Worm (Caenorhabditis elegans) whole organism, mixed stage, embryonic: ENCODE data around the gene F59F5.4.

Experiments used
- bed-3 ChIP-seq: fragments of 200-800 bp; sonication (Bioruptor generic); optimal IDR thresholded peaks from 3 replicates; lab custom pipeline; 2018; ENCODE audit warnings: mild to moderate bottlenecking, missing genetic modification characterization, moderate library complexity, missing compliant biosample characterization
- blmp-1 ChIP-seq: fragments of 150-350 bp; optimal IDR thresholded peaks from 2 replicates; lab custom pipeline; 2014; ENCODE audit warnings: missing biosample characterization, missing genetic modification characterization
- ceh-39 ChIP-seq: fragments of 150-350 bp; optimal IDR thresholded peaks from 2 replicates; lab custom pipeline; 2014; ENCODE audit warnings: missing biosample characterization, missing genetic modification characterization
- ceh-43 ChIP-seq: fragments of 200-800 bp; sonication (Bioruptor generic); optimal IDR thresholded peaks from 2 replicates; lab custom pipeline; 2018; ENCODE audit warnings: mild to moderate bottlenecking, missing genetic modification characterization, moderate library complexity, missing compliant biosample characterization
- cnd-1 ChIP-seq: fragments of 200-800 bp; sonication (Bioruptor generic); optimal IDR thresholded peaks from 2 replicates; lab custom pipeline; 2018; ENCODE audit warnings: mild to moderate bottlenecking, missing genetic modification characterization, missing compliant biosample characterization
- drap-1 ChIP-seq: fragments of 200-800 bp; sonication (Bioruptor generic); optimal IDR thresholded peaks from 3 replicates; lab custom pipeline; 2018; ENCODE audit warnings: mild to moderate bottlenecking, missing genetic modification characterization, missing compliant biosample characterization
- elt-1 ChIP-seq: sonication (generic microtip); optimal IDR thresholded peaks from 2 replicates; lab custom pipeline; 2017; ENCODE audit warnings: missing genetic modification characterization, mild to moderate bottlenecking, missing compliant biosample characterization, antibody characterized with exemption, moderate library complexity, borderline replicate concordance; ENCODE audit not compliant: insufficient read depth
- flh-1 ChIP-seq: fragments of 200-800 bp; sonication (Bioruptor generic); optimal IDR thresholded peaks from 2 replicates; lab custom pipeline; 2018; ENCODE audit warnings: mild to moderate bottlenecking, missing genetic modification characterization, moderate library complexity, missing compliant biosample characterization
- ham-2 ChIP-seq: fragments of 200-800 bp; sonication (Bioruptor generic); optimal IDR thresholded peaks from 2 replicates; lab custom pipeline; 2018; ENCODE audit warnings: mild to moderate bottlenecking, missing genetic modification characterization, missing compliant biosample characterization
- hlh-1 ChIP-seq: fragments of 150-350 bp; optimal IDR thresholded peaks from 2 replicates; lab custom pipeline; 2014; ENCODE audit warnings: missing biosample characterization, missing genetic modification reagents, missing genetic modification characterization
- lsy-2 ChIP-seq: fragments of 150-350 bp; optimal IDR thresholded peaks from 2 replicates; lab custom pipeline; 2014; ENCODE audit warnings: missing biosample characterization, missing genetic modification characterization
- mab-5 ChIP-seq: fragments of 150-350 bp; optimal IDR thresholded peaks from 2 replicates; lab custom pipeline; 2014; ENCODE audit warnings: missing biosample characterization, missing genetic modification characterization
- mep-1 ChIP-seq: fragments of 150-350 bp; optimal IDR thresholded peaks from 2 replicates; lab custom pipeline; 2017; ENCODE audit warnings: missing biosample characterization, missing genetic modification reagents, missing genetic modification characterization, inconsistent platforms
- mls-2 ChIP-seq: sonication (generic microtip); optimal IDR thresholded peaks from 2 replicates; lab custom pipeline; 2016; ENCODE audit warnings: mild to moderate bottlenecking, missing genetic modification characterization, moderate library complexity, missing compliant biosample characterization
- nhr-2 ChIP-seq: fragments of 150-350 bp; optimal IDR thresholded peaks from 2 replicates; lab custom pipeline; 2014; ENCODE audit warnings: missing biosample characterization, missing genetic modification characterization
- nhr-28 ChIP-seq: fragments of 150-350 bp; optimal IDR thresholded peaks from 2 replicates; lab custom pipeline; 2014; ENCODE audit warnings: missing biosample characterization, missing genetic modification characterization
- nhr-76 ChIP-seq: sonication (generic microtip); optimal IDR thresholded peaks from 2 replicates; lab custom pipeline; 2017; ENCODE audit warnings: missing biosample characterization, missing genetic modification characterization
- pha-4 ChIP-seq: fragments of 150-350 bp; optimal IDR thresholded peaks from 2 replicates; lab custom pipeline; 2018; ENCODE audit warnings: missing biosample characterization, missing genetic modification reagents, missing genetic modification characterization
- sem-2 ChIP-seq: fragments of 200-800 bp; sonication (Bioruptor generic); optimal IDR thresholded peaks from 2 replicates; lab custom pipeline; 2018; ENCODE audit warnings: mild to moderate bottlenecking, missing genetic modification characterization, missing compliant biosample characterization
- snpc-4 ChIP-seq: fragments of 150-350 bp; optimal IDR thresholded peaks from 2 replicates; lab custom pipeline; 2014; ENCODE audit warnings: missing biosample characterization, missing genetic modification characterization
- tbx-8 ChIP-seq: fragments of 200-800 bp; sonication (Bioruptor generic); optimal IDR thresholded peaks from 2 replicates; lab custom pipeline; 2018; ENCODE audit warnings: mild to moderate bottlenecking, missing genetic modification characterization, moderate library complexity, missing compliant biosample characterization
- unc-120 ChIP-seq: sonication (generic microtip); optimal IDR thresholded peaks from 2 replicates; lab custom pipeline; 2017; ENCODE audit warnings: missing genetic modification characterization, missing compliant biosample characterization; ENCODE audit not compliant: poor library complexity, severe bottlenecking
- unc-39 ChIP-seq: fragments of 150-350 bp; optimal IDR thresholded peaks from 2 replicates; lab custom pipeline; 2014; ENCODE audit warnings: missing biosample characterization, missing genetic modification characterization
- unc-62 ChIP-seq: fragments of 150-350 bp; optimal IDR thresholded peaks from 2 replicates; lab custom pipeline; 2014; ENCODE audit warnings: missing biosample characterization, missing genetic modification reagents, missing genetic modification characterization
- ztf-11 ChIP-seq: fragments of 150-350 bp; optimal IDR thresholded peaks from 2 replicates; lab custom pipeline; 2014; ENCODE audit warnings: missing biosample characterization, missing genetic modification characterization

The F59F5.4 gene

ce11 chrX:10527414-10527813, 15.4 kb upstream of the F59F5.4 start:
- no peak for TF ChIP-seq mep-1
- no peak for TF ChIP-seq blmp-1
- no peak for TF ChIP-seq bed-3 (GFP tag; lab: Kevin White, UChicago)
- no peak for TF ChIP-seq flh-1 (GFP tag; lab: Kevin White, UChicago)
- TF ChIP-seq, all 35 proteins: peak for 0

- TF ChIP-seq nhr-28 (tag; lab: Kevin White, UChicago) (no peak), nhr-76 (tag; lab: Kevin White, UChicago) (no peak), sem-2 (GFP tag; lab: Kevin White, UChicago) (no peak), ham-2 (GFP tag; lab: Kevin White, UChicago) (no peak)
These were observed 13.8 kb upstream of the F59F5.4 start, which contains the start of the genes F14F3.5 and slcf-1 for ce11 chrX:10528993-10529392. Gene F14F3.5 (minus strand): TSS chrX:10529226. Gene slcf-1 (plus strand): TSS chrX:10529294.

ce11 chrX:10532180-10532833, 10.5 kb upstream of the F59F5.4 start:
- TF ChIP-seq unc-62 (no peak), nhr-2 (no peak), nhr-76 (tag; lab: Kevin White, UChicago) (no peak), blmp-1 (no peak), flh-1 (GFP tag; lab: Kevin White, UChicago) (no peak)
- TF ChIP-seq, all 35 proteins: peak for 0

ce11 chrX:10533447-10533846, 9.4 kb upstream of the F59F5.4 start, which contains the start of gene glo-3:
Gene glo-3 (plus strand): TSS chrX:10533699.
- TF ChIP-seq drap-1, result no peak
- TF ChIP-seq unc-62, result no peak
- no peak for TF ChIP-seq ham-2 (GFP tag; lab: Kevin White, UChicago)
- no peak for TF ChIP-seq snpc-4 (tag; lab: Kevin White, UChicago)
- no peak for TF ChIP-seq nhr-28 (tag; lab: Kevin White, UChicago)
- no peak for TF ChIP-seq tbx-8 (GFP tag; lab: Kevin White, UChicago)
- no peak for TF ChIP-seq mls-2 (tag; lab: Kevin White, UChicago)

- TF ChIP-seq unc-120 (tag; lab: Kevin White, UChicago), result no peak
These were observed 8.1 kb upstream of the F59F5.4 start for ce11 chrX:10534625-10535244.

- TF ChIP-seq mep-1, result no peak
- TF ChIP-seq tbx-8 (GFP tag; lab: Kevin White, UChicago), result no peak
- no peak for TF ChIP-seq ceh-39
- no peak for TF ChIP-seq unc-39 (tag; lab: Kevin White, UChicago)
- TF ChIP-seq pha-4 (tag; lab: Kevin White, UChicago), result no peak
- no peak for TF ChIP-seq lsy-2 (tag; lab: Kevin White, UChicago)
- no peak for TF ChIP-seq snpc-4 (tag; lab: Kevin White, UChicago)
- TF ChIP-seq cnd-1 (tag; lab: Kevin White, UChicago), result no peak
- no peak for TF ChIP-seq sem-2 (GFP tag; lab: Kevin White, UChicago)
- TF ChIP-seq, all 35 proteins: peak for 0
These were observed 1.0 kb upstream of the F59F5.4 start for ce11 chrX:10541789-10542188.

- no peak for TF ChIP-seq nhr-28 (tag; lab: Kevin White, UChicago)
- TF ChIP-seq tbx-8 (GFP tag; lab: Kevin White, UChicago), result no peak
- no peak for TF ChIP-seq ceh-43 (GFP tag; lab: Kevin White, UChicago)
- TF ChIP-seq mls-2 (tag; lab: Kevin White, UChicago), result no peak
- TF ChIP-seq blmp-1, result no peak
- no peak for TF ChIP-seq unc-62
- TF ChIP-seq nhr-76 (tag; lab: Kevin White, UChicago), result no peak
- no peak for TF ChIP-seq hlh-1 (tag; lab: Kevin White, UChicago)
- no peak for TF ChIP-seq elt-1 (tag; lab: Kevin White, UChicago)
- TF ChIP-seq ztf-11, result no peak
- no peak for TF ChIP-seq unc-120 (tag; lab: Kevin White, UChicago)
- TF ChIP-seq sem-2 (GFP tag; lab: Kevin White, UChicago), result no peak
- TF ChIP-seq drap-1, result no peak
- TF ChIP-seq mab-5 (tag; lab: Kevin White, UChicago), result no peak
These were observed 2.9 kb downstream of the F59F5.4 start, which contains the start of gene F59F5.5 for ce11 chrX:10545716-10546115. Gene F59F5.5 (plus strand): TSS chrX:10546016.
